Fruit fly (Drosophila melanogaster): ENCODE results near the gene ex.

The ex gene

dm6 chr2L:421119-421821, 9.8 kb upstream of the ex start, which contains the start of the genes CG11885 and CG13692 (continued):
- TF ChIP-seq Sin3A (optimal IDR thresholded peaks at IDR 0.05) (peak; percentile 38), schlank (tag; optimal IDR thresholded peaks at IDR 0.05) (no peak), HLH54F (GFP tag; optimal IDR thresholded peaks at IDR 0.05) (no peak), p53 (GFP tag; optimal IDR thresholded peaks at IDR 0.05) (no peak), CrebB (tag; optimal IDR thresholded peaks at IDR 0.05) (peak; percentile 73), h (optimal IDR thresholded peaks at IDR 0.05) (no peak), twi (tag; optimal IDR thresholded peaks at IDR 0.05) (peak; percentile 25), CG1647 (GFP tag; optimal IDR thresholded peaks at IDR 0.05) (no peak), CG18262 (tag; optimal IDR thresholded peaks at IDR 0.05) (peak; percentile 40), Camta (GFP tag; optimal IDR thresholded peaks at IDR 0.05) (peak; percentile 17), z (GFP tag; IDR thresholded peaks at IDR 0.05) (no peak), CG9817 (tag; optimal IDR thresholded peaks at IDR 0.05) (peak; percentile 58), da (GFP tag; optimal IDR thresholded peaks at IDR 0.05) (no peak), CG1832 (GFP tag; optimal IDR thresholded peaks at IDR 0.05) (no peak), nom (GFP tag; optimal IDR thresholded peaks at IDR 0.05) (peak; percentile 34), tna (GFP tag; IDR thresholded peaks at IDR 0.05; ENCODE audit: partially characterized antibody) (peak; percentile 95), Dp (GFP tag; optimal IDR thresholded peaks at IDR 0.05) (peak; percentile 81), CG15696 (tag; optimal IDR thresholded peaks at IDR 0.05) (peak; percentile 27), chm (GFP tag; IDR thresholded peaks at IDR 0.05) (peak; percentile 22; the same call in 1 of the 2 replicates), caup (GFP tag; optimal IDR thresholded peaks at IDR 0.05; ENCODE audit: severe bottlenecking) (peak; percentile 63), CG15269 (tag; optimal IDR thresholded peaks at IDR 0.05) (peak; percentile 33), HLH3B (GFP tag; IDR thresholded peaks at IDR 0.05) (no peak; the same call in 1 of the 2 replicates), CG32767 (GFP tag; IDR thresholded peaks at IDR 0.05) (no peak), cg (GFP tag; optimal IDR thresholded peaks at IDR 0.05) (no peak), lov (optimal IDR thresholded peaks at IDR 0.05) (no peak), lov (GFP tag; IDR thresholded peaks at IDR 0.05) (0 out of 3 replicates have a peak, but pooled peaks have one; percentile 51), sisA (GFP tag; IDR thresholded peaks at IDR 0.05) (no peak), hbn (GFP tag; IDR thresholded peaks at IDR 0.05; ENCODE audit: partially characterized antibody) (peak; percentile 99), gsb (GFP tag; IDR thresholded peaks at IDR 0.05) (no peak), Ada2b (GFP tag; IDR thresholded peaks at IDR 0.05) (no peak), CG13624 (GFP tag; optimal IDR thresholded peaks at IDR 0.05) (peak; percentile 65), sd (tag; optimal IDR thresholded peaks at IDR 0.05) (peak; percentile 74), D (optimal IDR thresholded peaks at IDR 0.05) (peak; percentile 76), D (GFP tag; optimal IDR thresholded peaks at IDR 0.05) (no peak), peb (GFP tag; IDR thresholded peaks at IDR 0.05) (no peak), CG8290 (GFP tag; optimal IDR thresholded peaks at IDR 0.05) (peak; percentile 93), CG8290 (tag; optimal IDR thresholded peaks at IDR 0.05) (peak in 1 of 2 experiments; percentile 88), CG4404 (GFP tag; IDR thresholded peaks at IDR 0.05) (no peak), Antp (GFP tag; optimal IDR thresholded peaks at IDR 0.05) (peak; percentile 26), usp (GFP tag; optimal IDR thresholded peaks at IDR 0.05) (no peak), HmgD (GFP tag; optimal IDR thresholded peaks at IDR 0.05) (peak; percentile 86), CG10366 (GFP tag; IDR thresholded peaks at IDR 0.05) (no peak), lab (GFP tag; optimal IDR thresholded peaks at IDR 0.05) (peak; percentile 60), Rfx (GFP tag; IDR thresholded peaks at IDR 0.05) (peak; percentile 74), tin (GFP tag; optimal IDR thresholded peaks at IDR 0.05) (no peak), CG3838 (GFP tag; optimal IDR thresholded peaks at IDR 0.05) (no peak), CG17568 (GFP tag; optimal IDR thresholded peaks at IDR 0.05) (peak; percentile 37), CG18011 (GFP tag; optimal IDR thresholded peaks at IDR 0.05) (peak; percentile 20), CG17612 (GFP tag; IDR thresholded peaks at IDR 0.05) (no peak), gce (GFP tag; IDR thresholded peaks at IDR 0.05) (no peak), slbo (GFP tag; IDR thresholded peaks at IDR 0.05) (peak; percentile 48), Ets65A (GFP tag) (peak; percentile 96)
